Worm (Caenorhabditis elegans): Measurements from ENCODE around the gene kmo-1.

- TF ChIP-seq ztf-23 (GFP tag; IDR thresholded peaks at IDR 0.05) (no peak), T22C8.4 (GFP tag; IDR thresholded peaks at IDR 0.05) (no peak), flt-1 (GFP tag; IDR thresholded peaks at IDR 0.05) (no peak), med-1 (GFP tag; optimal IDR thresholded peaks at IDR 0.05; ENCODE audit: insufficient read depth) (no peak)
These were observed 25.2 kb downstream of the kmo-1 start, which contains the start of gene F10C2.5 for ce11 chrV:12045132-12045531.
